Worm (Caenorhabditis elegans): ENCODE data around the gene F44B9.5.

DNA sequence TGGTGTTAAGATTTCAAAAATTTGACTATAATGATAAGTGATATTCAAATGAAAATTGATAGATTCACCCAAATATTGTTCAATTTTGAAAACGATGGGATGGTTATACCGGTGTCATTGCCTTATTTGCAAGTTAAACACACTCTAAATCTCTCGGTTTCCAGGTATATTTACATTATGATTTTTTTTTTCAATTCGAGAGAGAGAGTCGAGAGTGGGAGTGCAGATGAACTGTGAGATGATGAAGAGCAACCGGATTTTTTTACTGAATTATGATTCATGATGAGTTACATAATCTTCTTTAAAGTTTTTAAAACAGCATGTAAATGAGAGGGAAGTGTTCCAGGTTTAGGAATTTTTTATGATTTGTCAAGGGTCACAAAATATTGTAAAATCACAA lies 17.2 kb upstream of the F44B9.5 start, which contains the start of gene F44B9.10:
- no peak for TF ChIP-seq odd-2 (tag; optimal IDR thresholded peaks at IDR 0.05)
- no peak for TF ChIP-seq ets-4 (tag; optimal IDR thresholded peaks at IDR 0.05)
- no peak for TF ChIP-seq K02D7.2 (tag; optimal IDR thresholded peaks at IDR 0.05)
